Fruit fly (Drosophila melanogaster): ENCODE results near the gene mus81.

Gene mus81

dm6 chrX:900725-901345, 40.0 kb upstream of the mus81 start (continued):
- TF ChIP-seq Xbp1 (GFP tag; optimal IDR thresholded peaks at IDR 0.05) (peak; percentile 86), NC2α (GFP tag; optimal IDR thresholded peaks at IDR 0.05) (peak; percentile 44), CG10543 (GFP tag; optimal IDR thresholded peaks at IDR 0.05) (peak; percentile 50), CG12104 (GFP tag; optimal IDR thresholded peaks at IDR 0.05) (no peak), CG30403 (GFP tag; optimal IDR thresholded peaks at IDR 0.05) (peak; percentile 83), sd (tag; optimal IDR thresholded peaks at IDR 0.05) (peak; percentile 26), CG11085 (GFP tag; IDR thresholded peaks at IDR 0.05) (peak; percentile 61), ab (GFP tag; optimal IDR thresholded peaks at IDR 0.05) (no peak), Pdp1 (GFP tag; optimal IDR thresholded peaks at IDR 0.05) (peak; percentile 71 to 87), her (GFP tag; optimal IDR thresholded peaks at IDR 0.05) (peak; percentile 85), CG11398 (GFP tag; optimal IDR thresholded peaks at IDR 0.05) (peak; percentile 79), ind (GFP tag; optimal IDR thresholded peaks at IDR 0.05) (peak; percentile 89), Adf1 (GFP tag; IDR thresholded peaks at IDR 0.05) (peak; percentile 33; the same call in 1 of the 2 replicates), dati (GFP tag; IDR thresholded peaks at IDR 0.05) (0 out of 2 replicates have a peak, but pooled peaks have one; percentile 32), ato (GFP tag; IDR thresholded peaks at IDR 0.05; ENCODE audit: partially characterized antibody) (no peak), caup (GFP tag; optimal IDR thresholded peaks at IDR 0.05; ENCODE audit: severe bottlenecking) (peak; percentile 74), CG17328 (GFP tag; IDR thresholded peaks at IDR 0.05) (peak; percentile 87), sqz (GFP tag; optimal IDR thresholded peaks at IDR 0.05) (peak; percentile 51), peb (GFP tag; IDR thresholded peaks at IDR 0.05) (peak; percentile 39; the same call in 1 of the 2 replicates), corto (GFP tag; optimal IDR thresholded peaks at IDR 0.05) (peak; percentile 59), bcd (GFP tag; optimal IDR thresholded peaks at IDR 0.05) (peak; percentile 63), CG18599 (GFP tag; optimal IDR thresholded peaks at IDR 0.05) (peak; percentile 84), Scr (GFP tag; IDR thresholded peaks at IDR 0.05; ENCODE audit: partially characterized antibody) (no peak), rib (GFP tag; IDR thresholded peaks at IDR 0.05) (peak; percentile 61; the same call in 1 of the 2 replicates), CG10654 (GFP tag; optimal IDR thresholded peaks at IDR 0.05) (peak; percentile 80), nau (GFP tag; optimal IDR thresholded peaks at IDR 0.05) (peak; percentile 76), croc (GFP tag; conservative IDR thresholded peaks at IDR 0.05) (peak; percentile 65), CG15514 (GFP tag; optimal IDR thresholded peaks at IDR 0.05) (peak; percentile 58), CG12942 (GFP tag; optimal IDR thresholded peaks at IDR 0.05) (peak; percentile 76), shn (GFP tag; optimal IDR thresholded peaks at IDR 0.05) (peak; percentile 78), gsb-n (tag; optimal IDR thresholded peaks at IDR 0.05) (peak; percentile 56), CG18262 (tag; optimal IDR thresholded peaks at IDR 0.05) (peak; percentile 76), CG17829 (tag; optimal IDR thresholded peaks at IDR 0.05) (peak; percentile 78), NK7.1 (GFP tag; optimal IDR thresholded peaks at IDR 0.05) (peak; percentile 55), chm (GFP tag; IDR thresholded peaks at IDR 0.05) (peak; percentile 41; the same call in 1 of the 2 replicates), tin (GFP tag; optimal IDR thresholded peaks at IDR 0.05) (peak; percentile 68), CG17612 (GFP tag; IDR thresholded peaks at IDR 0.05) (peak; percentile 38; the same call in 1 of the 2 replicates), ci (GFP tag; IDR thresholded peaks at IDR 0.05) (peak; percentile 85), Dfd (GFP tag; optimal IDR thresholded peaks at IDR 0.05) (no peak), CG11504 (tag; optimal IDR thresholded peaks at IDR 0.05) (peak; percentile 85), Dref (GFP tag; IDR thresholded peaks at IDR 0.05) (no peak), B-H1 (GFP tag; IDR thresholded peaks at IDR 0.05) (peak; percentile 60), mam (GFP tag; optimal IDR thresholded peaks at IDR 0.05) (peak; percentile 85), CG13123 (GFP tag; optimal IDR thresholded peaks at IDR 0.05) (peak; percentile 39), CG7987 (GFP tag; optimal IDR thresholded peaks at IDR 0.05) (peak; percentile 29), onecut (GFP tag; IDR thresholded peaks at IDR 0.05) (peak; percentile 73), CG10366 (GFP tag; IDR thresholded peaks at IDR 0.05) (peak; percentile 75), disco-r (GFP tag; optimal IDR thresholded peaks at IDR 0.05) (peak; percentile 9), unpg (GFP tag; optimal IDR thresholded peaks at IDR 0.05) (peak; percentile 90), jing (GFP tag; optimal IDR thresholded peaks at IDR 0.05) (peak; percentile 57)
